Worm (Caenorhabditis elegans): ENCODE data around the gene Y69H2.1.

- no peak for TF ChIP-seq snpc-4 (GFP tag; optimal IDR thresholded peaks at IDR 0.05)
- TF ChIP-seq snpc-4 (tag; optimal IDR thresholded peaks at IDR 0.05) = no peak
- TF ChIP-seq unc-62 (GFP tag; optimal IDR thresholded peaks at IDR 0.05) = no peak
- TF ChIP-seq hrde-1 (tag; optimal IDR thresholded peaks at IDR 0.05; ENCODE audit: borderline replicate concordance) = no peak
- no peak for TF ChIP-seq ceh-91 (GFP tag; IDR thresholded peaks at IDR 0.05)
- no peak for TF ChIP-seq Y95B8A.8 (GFP tag; IDR thresholded peaks at IDR 0.05)
- TF ChIP-seq egl-18 (GFP tag; IDR thresholded peaks at IDR 0.05) = no peak
- no peak for TF ChIP-seq repo-1 (tag; optimal IDR thresholded peaks at IDR 0.05)
- TF ChIP-seq ceh-79 (tag; optimal IDR thresholded peaks at IDR 0.05) = no peak
- no peak for TF ChIP-seq atf-7 (tag; optimal IDR thresholded peaks at IDR 0.05)
- no peak for TF ChIP-seq bed-2 (GFP tag; IDR thresholded peaks at IDR 0.05)
- TF ChIP-seq Y79H2A.3 (GFP tag; conservative IDR thresholded peaks at IDR 0.05) = no peak
These were observed 24.6 kb downstream of the Y69H2.1 start for ce11 chrV:18597779-18598178.

All from whole organism, young adult.